Worm (Caenorhabditis elegans) whole organism, mixed stage, embryonic: ENCODE results near the gene hda-5.
A peak's percentile ranks its signal among the peaks of the same experiment; 100 is the strongest.

Experiments used
- bed-3 ChIP-seq: fragments of 200-800 bp; sonication (Bioruptor generic); optimal IDR thresholded peaks from 3 replicates; lab custom pipeline; 2018; ENCODE audit warnings: mild to moderate bottlenecking, missing genetic modification characterization, moderate library complexity, missing compliant biosample characterization
- blmp-1 ChIP-seq: fragments of 150-350 bp; optimal IDR thresholded peaks from 2 replicates; lab custom pipeline; 2014; ENCODE audit warnings: missing biosample characterization, missing genetic modification characterization
- ceh-43 ChIP-seq: fragments of 200-800 bp; sonication (Bioruptor generic); optimal IDR thresholded peaks from 2 replicates; lab custom pipeline; 2018; ENCODE audit warnings: mild to moderate bottlenecking, missing genetic modification characterization, moderate library complexity, missing compliant biosample characterization
- cnd-1 ChIP-seq: fragments of 200-800 bp; sonication (Bioruptor generic); optimal IDR thresholded peaks from 2 replicates; lab custom pipeline; 2018; ENCODE audit warnings: mild to moderate bottlenecking, missing genetic modification characterization, missing compliant biosample characterization
- drap-1 ChIP-seq: fragments of 200-800 bp; sonication (Bioruptor generic); optimal IDR thresholded peaks from 3 replicates; lab custom pipeline; 2018; ENCODE audit warnings: mild to moderate bottlenecking, missing genetic modification characterization, missing compliant biosample characterization
- elt-1 ChIP-seq: sonication (generic microtip); optimal IDR thresholded peaks from 2 replicates; lab custom pipeline; 2017; ENCODE audit warnings: missing genetic modification characterization, mild to moderate bottlenecking, missing compliant biosample characterization, antibody characterized with exemption, moderate library complexity, borderline replicate concordance; ENCODE audit not compliant: insufficient read depth
- elt-3 ChIP-seq: fragments of 150-350 bp; optimal IDR thresholded peaks from 2 replicates; lab custom pipeline; 2014; ENCODE audit warnings: missing biosample characterization, missing genetic modification characterization
- flh-1 ChIP-seq: fragments of 200-800 bp; sonication (Bioruptor generic); optimal IDR thresholded peaks from 2 replicates; lab custom pipeline; 2018; ENCODE audit warnings: mild to moderate bottlenecking, missing genetic modification characterization, moderate library complexity, missing compliant biosample characterization
- ham-2 ChIP-seq: fragments of 200-800 bp; sonication (Bioruptor generic); optimal IDR thresholded peaks from 2 replicates; lab custom pipeline; 2018; ENCODE audit warnings: mild to moderate bottlenecking, missing genetic modification characterization, missing compliant biosample characterization
- hlh-1 ChIP-seq: fragments of 150-350 bp; optimal IDR thresholded peaks from 2 replicates; lab custom pipeline; 2014; ENCODE audit warnings: missing biosample characterization, missing genetic modification reagents, missing genetic modification characterization
- lin-13 ChIP-seq: fragments of 150-350 bp; optimal IDR thresholded peaks from 2 replicates; lab custom pipeline; 2014; ENCODE audit warnings: missing biosample characterization, missing genetic modification characterization
- lin-32 ChIP-seq: fragments of 200-800 bp; sonication (Bioruptor generic); optimal IDR thresholded peaks from 2 replicates; lab custom pipeline; 2018; ENCODE audit warnings: mild to moderate bottlenecking, missing genetic modification characterization, missing compliant biosample characterization
- lsy-2 ChIP-seq: fragments of 150-350 bp; optimal IDR thresholded peaks from 2 replicates; lab custom pipeline; 2014; ENCODE audit warnings: missing biosample characterization, missing genetic modification characterization
- mep-1 ChIP-seq: fragments of 150-350 bp; optimal IDR thresholded peaks from 2 replicates; lab custom pipeline; 2017; ENCODE audit warnings: missing biosample characterization, missing genetic modification reagents, missing genetic modification characterization, inconsistent platforms
- mls-2 ChIP-seq: sonication (generic microtip); optimal IDR thresholded peaks from 2 replicates; lab custom pipeline; 2016; ENCODE audit warnings: mild to moderate bottlenecking, missing genetic modification characterization, moderate library complexity, missing compliant biosample characterization
- nhr-12 ChIP-seq: fragments of 150-350 bp; optimal IDR thresholded peaks from 2 replicates; lab custom pipeline; 2014; ENCODE audit warnings: missing biosample characterization, missing genetic modification characterization
- nhr-2 ChIP-seq: fragments of 150-350 bp; optimal IDR thresholded peaks from 2 replicates; lab custom pipeline; 2014; ENCODE audit warnings: missing biosample characterization, missing genetic modification characterization
- nhr-237 ChIP-seq: fragments of 150-350 bp; optimal IDR thresholded peaks from 2 replicates; lab custom pipeline; 2014; ENCODE audit warnings: missing biosample characterization, missing genetic modification characterization
- nhr-28 ChIP-seq: fragments of 150-350 bp; optimal IDR thresholded peaks from 2 replicates; lab custom pipeline; 2014; ENCODE audit warnings: missing biosample characterization, missing genetic modification characterization
- sem-2 ChIP-seq: fragments of 200-800 bp; sonication (Bioruptor generic); optimal IDR thresholded peaks from 2 replicates; lab custom pipeline; 2018; ENCODE audit warnings: mild to moderate bottlenecking, missing genetic modification characterization, missing compliant biosample characterization
- snpc-4 ChIP-seq: fragments of 150-350 bp; optimal IDR thresholded peaks from 2 replicates; lab custom pipeline; 2014; ENCODE audit warnings: missing biosample characterization, missing genetic modification characterization
- sptf-1 ChIP-seq: sonication (generic microtip); optimal IDR thresholded peaks from 2 replicates; lab custom pipeline; 2017; ENCODE audit warnings: mild to moderate bottlenecking, missing genetic modification characterization, moderate library complexity, missing compliant biosample characterization
- tbx-8 ChIP-seq: fragments of 200-800 bp; sonication (Bioruptor generic); optimal IDR thresholded peaks from 2 replicates; lab custom pipeline; 2018; ENCODE audit warnings: mild to moderate bottlenecking, missing genetic modification characterization, moderate library complexity, missing compliant biosample characterization
- unc-120 ChIP-seq: sonication (generic microtip); optimal IDR thresholded peaks from 2 replicates; lab custom pipeline; 2017; ENCODE audit warnings: missing genetic modification characterization, missing compliant biosample characterization; ENCODE audit not compliant: poor library complexity, severe bottlenecking
- unc-62 ChIP-seq: fragments of 150-350 bp; optimal IDR thresholded peaks from 2 replicates; lab custom pipeline; 2014; ENCODE audit warnings: missing biosample characterization, missing genetic modification reagents, missing genetic modification characterization
- ztf-11 ChIP-seq: fragments of 150-350 bp; optimal IDR thresholded peaks from 2 replicates; lab custom pipeline; 2014; ENCODE audit warnings: missing biosample characterization, missing genetic modification characterization

The hda-5 gene

DNA sequence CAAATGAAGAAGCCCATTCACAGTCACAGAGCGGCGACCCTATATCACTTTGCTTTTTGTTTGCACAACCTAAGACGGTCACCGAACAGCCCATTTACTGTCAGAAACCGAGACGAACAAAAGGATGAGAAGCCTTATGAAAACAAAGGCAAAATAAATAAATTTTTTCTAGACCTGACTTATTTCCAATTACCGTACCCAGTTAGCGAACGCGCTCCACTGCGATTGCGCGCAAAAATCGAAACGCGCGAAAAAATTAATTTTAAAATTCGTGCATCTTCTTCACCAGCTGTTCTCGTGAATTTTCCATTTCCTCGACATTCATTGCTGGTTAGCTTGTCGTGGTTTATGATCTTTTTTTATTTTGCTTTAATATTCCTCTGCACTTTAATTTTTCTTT lies 16.3 kb upstream of the hda-5 start, which contains the start of gene F43G6.16:
F43G6.16 (minus strand) TSS at position 141 of the 400 bp plus-strand sequence.
- TF ChIP-seq elt-1 (tag; lab: Kevin White, UChicago) = no peak
- TF ChIP-seq bed-3 = no peak
- TF ChIP-seq nhr-2 (tag; lab: Kevin White, UChicago) = no peak
- TF ChIP-seq lsy-2 (tag; lab: Kevin White, UChicago) = peak; percentile 86
- TF ChIP-seq, all 35 proteins: peak for 1

- TF ChIP-seq lin-32 (GFP tag; lab: Kevin White, UChicago) (no peak), ham-2 (no peak), lin-13 (tag; lab: Kevin White, UChicago) (no peak), nhr-2 (tag; lab: Kevin White, UChicago) (no peak), ceh-43 (GFP tag; lab: Kevin White, UChicago) (no peak), unc-120 (tag; lab: Kevin White, UChicago) (no peak), elt-3 (no peak), elt-1 (tag; lab: Kevin White, UChicago) (no peak), mep-1 (tag; lab: Kevin White, UChicago) (no peak), flh-1 (GFP tag; lab: Kevin White, UChicago) (no peak), lsy-2 (tag; lab: Kevin White, UChicago) (no peak), blmp-1 (tag; lab: Kevin White, UChicago) (no peak), sptf-1 (tag; lab: Kevin White, UChicago) (no peak), nhr-237 (tag; lab: Kevin White, UChicago) (no peak), drap-1 (GFP tag; lab: Kevin White, UChicago) (no peak), nhr-12 (no peak)
Observed at ce11 chrII:11788025-11788424, 10.8 kb upstream of the hda-5 start.

DNA sequence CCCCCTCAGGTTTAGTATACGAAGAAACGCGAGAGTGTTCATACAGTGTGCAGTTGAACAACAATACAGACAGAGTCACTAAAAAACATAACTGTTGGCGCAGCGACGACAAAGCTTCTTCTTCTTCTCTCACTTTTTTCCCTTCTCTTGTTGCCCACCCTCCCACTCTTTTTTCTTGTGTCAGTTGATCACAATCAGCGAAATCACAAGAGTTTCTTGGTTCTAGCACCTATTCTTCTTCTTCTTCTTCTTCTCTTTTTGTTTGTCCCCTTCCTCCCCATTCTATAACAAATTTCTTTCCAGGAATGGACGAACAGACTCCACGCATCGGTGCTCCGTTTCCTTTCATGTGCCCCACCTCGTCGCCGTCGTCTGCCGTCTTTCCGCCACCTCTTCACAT lies 8.4 kb upstream of the hda-5 start, which contains the start of gene F43G6.4:
F43G6.4 (plus strand) TSS at position 301 of the 400 bp plus-strand sequence.
- TF ChIP-seq elt-3 (no peak), nhr-28 (tag; lab: Kevin White, UChicago) (no peak), mls-2 (tag; lab: Kevin White, UChicago) (no peak), ztf-11 (no peak)

DNA sequence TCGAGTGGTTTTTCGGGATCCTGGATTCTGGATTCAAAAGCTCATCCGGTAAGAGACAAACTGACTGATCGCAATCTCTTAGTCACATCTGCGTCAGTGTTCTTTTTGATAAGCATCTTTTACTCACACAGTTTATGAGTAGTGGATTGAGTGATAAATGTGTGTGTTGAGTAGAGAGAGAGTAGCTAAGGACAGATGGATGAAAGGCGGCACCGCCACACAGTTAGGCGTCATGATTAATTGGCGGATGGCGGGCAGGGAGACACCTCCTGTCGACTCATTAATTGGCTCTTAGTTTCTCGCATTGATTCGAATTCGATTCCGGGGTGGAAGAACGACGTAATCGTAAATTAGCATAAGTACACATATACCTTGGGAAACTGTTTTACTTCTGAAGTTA lies 4.4 kb upstream of the hda-5 start:
- no peak for TF ChIP-seq nhr-237 (tag; lab: Kevin White, UChicago)
- TF ChIP-seq elt-3 = no peak
- no peak for TF ChIP-seq bed-3
- TF ChIP-seq nhr-12 = no peak
- peak; percentile 1 for TF ChIP-seq nhr-2 (tag; lab: Kevin White, UChicago)
- TF ChIP-seq cnd-1 (tag; lab: Kevin White, UChicago) = peak; percentile 56
- peak; percentile 37 for TF ChIP-seq hlh-1 (tag; lab: Kevin White, UChicago)
- TF ChIP-seq ztf-11 = no peak
- TF ChIP-seq unc-62 (GFP tag; lab: Kevin White, UChicago) = peak; percentile 26
- no peak for TF ChIP-seq unc-120 (tag; lab: Kevin White, UChicago)
- no peak for TF ChIP-seq tbx-8 (GFP tag; lab: Kevin White, UChicago)
- no peak for TF ChIP-seq lin-32 (GFP tag; lab: Kevin White, UChicago)

DNA sequence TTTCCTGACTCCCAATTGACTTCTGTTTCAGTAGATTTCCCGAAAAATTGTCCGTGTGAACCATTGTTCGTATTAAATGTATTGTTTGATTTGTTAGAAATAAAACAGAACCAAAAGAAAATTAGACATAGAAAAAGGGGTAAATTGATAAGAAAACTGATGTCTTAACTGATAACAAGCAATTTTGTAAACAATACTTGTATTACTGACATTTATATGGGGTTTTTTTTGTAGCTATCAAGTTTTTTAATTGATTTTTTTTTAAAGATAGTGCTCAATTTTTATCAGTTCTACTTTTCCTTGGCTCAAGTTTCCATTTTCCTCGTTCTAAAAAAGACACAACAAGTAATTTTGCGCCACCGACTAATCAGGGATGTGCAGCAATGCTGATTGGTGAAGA lies 1.6 kb upstream of the hda-5 start:
- TF ChIP-seq hlh-1 (tag; lab: Kevin White, UChicago) (no peak), ceh-43 (GFP tag; lab: Kevin White, UChicago) (no peak), sem-2 (GFP tag; lab: Kevin White, UChicago) (no peak), sptf-1 (tag; lab: Kevin White, UChicago) (no peak), snpc-4 (tag; lab: Kevin White, UChicago) (no peak), drap-1 (GFP tag; lab: Kevin White, UChicago) (no peak)
- TF ChIP-seq, all 35 proteins: peak for 0

- TF ChIP-seq mls-2 (tag; lab: Kevin White, UChicago) (no peak), elt-1 (tag; lab: Kevin White, UChicago) (no peak), tbx-8 (GFP tag; lab: Kevin White, UChicago) (no peak)
Observed at ce11 chrII:11802451-11802850, 3.6 kb downstream of the hda-5 start, which contains the start of gene F43G6.17. TSS of gene F43G6.17 (plus strand) at chrII:11802751.
